Worm (Caenorhabditis elegans): ENCODE measurements around the gene snpc-3.1.

ce11 chrIV:5452667-5453066 is 33.4 kb downstream of the snpc-3.1 start, which contains the start of gene Y4C6A.4:
- TF ChIP-seq nhr-237 (tag; optimal IDR thresholded peaks at IDR 0.05) (no peak), blmp-1 (tag; optimal IDR thresholded peaks at IDR 0.05) (no peak), snpc-4 (tag; optimal IDR thresholded peaks at IDR 0.05) (no peak), M03D4.4 (tag; optimal IDR thresholded peaks at IDR 0.05) (no peak), unc-39 (tag; optimal IDR thresholded peaks at IDR 0.05) (no peak), mep-1 (tag; optimal IDR thresholded peaks at IDR 0.05) (no peak), lin-32 (GFP tag; optimal IDR thresholded peaks at IDR 0.05) (no peak), pha-4 (tag; optimal IDR thresholded peaks at IDR 0.05) (no peak), elt-1 (tag; optimal IDR thresholded peaks at IDR 0.05; ENCODE audit: borderline replicate concordance, insufficient read depth) (no peak), lsy-2 (tag; optimal IDR thresholded peaks at IDR 0.05) (no peak)
